Fruit fly (Drosophila melanogaster): ENCODE measurements around the gene Sfp24Bd.

DNA sequence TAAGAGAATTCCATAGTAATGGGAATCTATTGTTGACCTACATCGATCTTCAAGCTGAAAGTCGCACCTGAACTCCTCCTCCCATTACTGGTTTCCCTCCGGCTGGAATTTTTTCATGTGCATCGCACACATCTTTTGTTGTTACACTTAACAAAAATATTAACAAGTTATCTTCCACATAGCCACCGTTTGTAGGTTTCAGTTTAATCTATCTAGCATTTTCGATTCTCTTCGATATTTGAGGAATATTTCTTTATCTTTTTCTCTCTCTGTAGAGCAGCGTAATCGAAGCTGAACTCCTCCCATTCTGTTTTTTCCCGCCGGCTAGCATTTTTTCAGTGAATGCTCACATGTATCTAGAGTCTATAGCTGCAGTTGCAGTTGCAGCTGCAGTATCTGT lies 44.1 kb downstream of the Sfp24Bd start:
- no peak for TF ChIP-seq kay (GFP tag; ENCODE audit: borderline replicate concordance)
- TF ChIP-seq Crg-1 (GFP tag; optimal IDR thresholded peaks at IDR 0.05): no peak
- no peak for TF ChIP-seq cnc (optimal IDR thresholded peaks at IDR 0.05)
- no peak for TF ChIP-seq ovo (GFP tag; optimal IDR thresholded peaks at IDR 0.05)
- TF ChIP-seq tj (GFP tag; optimal IDR thresholded peaks at IDR 0.05): no peak
- TF ChIP-seq CG1620 (GFP tag; optimal IDR thresholded peaks at IDR 0.05): no peak
- no peak for TF ChIP-seq Clk (GFP tag; optimal IDR thresholded peaks at IDR 0.05)
- no peak for TF ChIP-seq CG33017 (tag; optimal IDR thresholded peaks at IDR 0.05)
- TF ChIP-seq Mnt (GFP tag; optimal IDR thresholded peaks at IDR 0.05): no peak
- TF ChIP-seq CG12768 (GFP tag; optimal IDR thresholded peaks at IDR 0.05): no peak
- no peak for TF ChIP-seq toe (GFP tag; optimal IDR thresholded peaks at IDR 0.05)
- no peak for TF ChIP-seq cic (GFP tag; optimal IDR thresholded peaks at IDR 0.05)
